Worm (Caenorhabditis elegans) whole organism, L3 larva: ENCODE data around the gene twk-16.

Experiments used
- ama-1 ChIP-seq: fragments of 150-350 bp; optimal IDR thresholded peaks from 2 replicates; lab custom pipeline; 2018
- ceh-82 ChIP-seq: fragments of 150-350 bp; optimal IDR thresholded peaks from 2 replicates; lab custom pipeline; 2014; ENCODE audit warnings: missing biosample characterization, missing genetic modification characterization
- egl-27 ChIP-seq: sonication (generic microtip); optimal IDR thresholded peaks from 4 replicates; lab custom pipeline; 2017; ENCODE audit warnings: missing biosample characterization, missing genetic modification reagents, missing genetic modification characterization
- fkh-10 ChIP-seq: sonication (generic microtip); optimal IDR thresholded peaks from 2 replicates; lab custom pipeline; 2017; ENCODE audit warnings: missing biosample characterization, missing genetic modification reagents, missing genetic modification characterization
- mdl-1 ChIP-seq: fragments of 150-350 bp; optimal IDR thresholded peaks from 2 replicates; lab custom pipeline; 2014; ENCODE audit warnings: missing biosample characterization, missing genetic modification characterization
- nfya-1 ChIP-seq: sonication (generic microtip); optimal IDR thresholded peaks from 2 replicates; lab custom pipeline; 2017; ENCODE audit warnings: missing genetic modification characterization, mild to moderate bottlenecking, missing compliant biosample characterization, antibody characterized with exemption, moderate library complexity; ENCODE audit not compliant: insufficient read depth
- nhr-12 ChIP-seq: fragments of 150-350 bp; optimal IDR thresholded peaks from 2 replicates; lab custom pipeline; 2014; ENCODE audit warnings: missing biosample characterization, missing genetic modification characterization
- nhr-237 ChIP-seq: fragments of 150-350 bp; optimal IDR thresholded peaks from 2 replicates; lab custom pipeline; 2014; ENCODE audit warnings: missing biosample characterization, missing genetic modification characterization
- nhr-28 ChIP-seq: fragments of 150-350 bp; optimal IDR thresholded peaks from 2 replicates; lab custom pipeline; 2014; ENCODE audit warnings: missing biosample characterization, missing genetic modification characterization
- nhr-43 ChIP-seq: sonication (generic microtip); optimal IDR thresholded peaks from 2 replicates; lab custom pipeline; 2016; ENCODE audit warnings: mild to moderate bottlenecking, missing genetic modification characterization, missing compliant biosample characterization; ENCODE audit not compliant: poor library complexity, severe bottlenecking
- nhr-76 ChIP-seq: fragments of 150-350 bp; sonication (generic microtip); optimal IDR thresholded peaks from 5 replicates; lab custom pipeline; 2014; ENCODE audit warnings: missing biosample characterization, missing genetic modification characterization
- tbx-2 ChIP-seq: sonication (generic microtip); optimal IDR thresholded peaks from 2 replicates; lab custom pipeline; 2016; ENCODE audit warnings: mild to moderate bottlenecking, missing genetic modification characterization, missing compliant biosample characterization
- unc-39 ChIP-seq: sonication (generic microtip); optimal IDR thresholded peaks from 4 replicates; lab custom pipeline; 2017; ENCODE audit warnings: missing biosample characterization, missing genetic modification characterization
- ztf-11 ChIP-seq: fragments of 150-350 bp; optimal IDR thresholded peaks from 2 replicates; lab custom pipeline; 2014; ENCODE audit warnings: missing biosample characterization, missing genetic modification characterization

DNA sequence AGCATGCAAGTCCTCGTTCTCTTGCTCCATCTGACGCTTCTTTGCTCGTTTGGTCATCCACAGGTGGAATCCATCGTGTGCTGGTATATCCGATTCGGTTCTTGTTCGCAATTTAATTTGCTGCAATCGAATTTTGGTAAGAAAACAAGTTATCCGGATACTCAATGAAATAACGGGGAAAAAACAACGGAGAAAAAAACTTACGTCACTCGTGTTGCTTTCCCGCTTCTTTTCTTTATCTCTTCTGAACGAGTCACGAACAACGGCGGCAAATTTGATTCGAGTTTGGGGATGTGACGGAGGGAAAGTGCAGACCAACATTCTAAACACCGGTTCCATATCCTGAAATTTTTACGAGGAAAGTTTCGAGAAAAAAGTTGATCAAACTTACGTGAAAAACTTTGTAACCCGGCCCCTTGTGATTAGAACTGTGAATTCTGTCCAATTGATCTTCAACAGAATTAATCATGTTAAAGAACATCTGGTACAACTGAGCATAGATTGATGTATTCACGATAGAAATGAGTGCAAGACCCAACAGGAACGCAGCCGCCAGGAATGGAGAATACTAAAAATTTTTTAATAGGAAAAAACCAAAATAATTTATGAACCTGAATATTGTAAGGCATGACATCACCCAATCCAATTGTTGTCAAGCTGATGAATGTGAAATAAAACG is 29.5 kb upstream of the twk-16 start:
- no peak for TF ChIP-seq nfya-1 (tag; lab: Kevin White, UChicago)
- TF ChIP-seq unc-39 (tag; lab: Kevin White, UChicago) = no peak
- TF ChIP-seq nhr-237 (tag; lab: Kevin White, UChicago) = no peak
- TF ChIP-seq nhr-28 (tag; lab: Kevin White, UChicago) = no peak
- TF ChIP-seq nhr-76 (tag; lab: Kevin White, UChicago) = no peak
- no peak for TF ChIP-seq ceh-82 (tag; lab: Kevin White, UChicago)
- no peak for TF ChIP-seq ztf-11
- TF ChIP-seq ama-1 (lab: Kevin White, UChicago) = no peak
- TF ChIP-seq nhr-43 (tag; lab: Kevin White, UChicago) = no peak
- no peak for TF ChIP-seq tbx-2 (tag; lab: Kevin White, UChicago)
- TF ChIP-seq fkh-10 = peak; percentile 84
- TF ChIP-seq nhr-12 (tag; lab: Kevin White, UChicago) = no peak
- TF ChIP-seq mdl-1 (tag; lab: Kevin White, UChicago) = no peak
- TF ChIP-seq egl-27 = no peak
